Worm (Caenorhabditis elegans): Measurements from ENCODE around the gene F55A11.6.

The F55A11.6 gene

DNA sequence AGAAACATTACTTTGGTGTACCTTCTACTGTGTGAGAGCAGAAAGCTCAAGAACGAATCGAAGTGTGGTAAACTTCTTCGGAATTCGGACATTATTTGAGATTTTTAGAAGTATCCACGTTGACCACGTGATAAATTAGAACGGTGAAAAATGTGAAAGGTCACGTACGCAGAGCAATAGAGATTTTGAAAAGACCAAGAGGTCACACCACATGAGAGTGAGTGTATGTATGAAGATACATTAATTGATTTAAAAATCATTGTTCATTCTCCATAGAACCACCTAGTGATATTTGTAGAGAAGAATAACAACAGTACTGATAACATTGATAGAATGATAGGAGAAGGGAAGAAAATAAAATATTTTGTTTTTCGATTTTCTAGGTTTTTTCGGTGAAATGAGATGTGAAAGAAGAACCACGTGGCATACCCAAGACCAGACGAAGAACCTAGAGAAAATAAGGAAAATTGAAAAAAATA, 45.9 kb downstream of the F55A11.6 start, which contains the start of gene pyc-1:
Gene pyc-1, minus strand, starts transcription at position 69 of the 479 bp plus-strand sequence.
- no peak for TF ChIP-seq aly-1 (tag; optimal IDR thresholded peaks at IDR 0.05)
- no peak for TF ChIP-seq hmbx-1 (tag; optimal IDR thresholded peaks at IDR 0.05)
- no peak for TF ChIP-seq tbx-11 (GFP tag; IDR thresholded peaks at IDR 0.05)
- TF ChIP-seq ama-1 (optimal IDR thresholded peaks at IDR 0.05), result no peak
- TF ChIP-seq F13C5.2 (tag; optimal IDR thresholded peaks at IDR 0.05), result no peak
- no peak for TF ChIP-seq flt-1 (GFP tag; IDR thresholded peaks at IDR 0.05)
- TF ChIP-seq tra-4 (tag; optimal IDR thresholded peaks at IDR 0.05), result no peak
- TF ChIP-seq pes-1 (GFP tag; IDR thresholded peaks at IDR 0.05), result no peak
- no peak for TF ChIP-seq ets-7 (tag; optimal IDR thresholded peaks at IDR 0.05)

ce11 chrV:11823978-11824377, 47.3 kb downstream of the F55A11.6 start:
- TF ChIP-seq tbx-37 (GFP tag; conservative IDR thresholded peaks at IDR 0.05) (no peak), sea-1 (GFP tag; conservative IDR thresholded peaks at IDR 0.05) (no peak), hmbx-1 (tag; optimal IDR thresholded peaks at IDR 0.05) (no peak), hmg-4 (GFP tag; optimal IDR thresholded peaks at IDR 0.05) (no peak), flt-1 (GFP tag; IDR thresholded peaks at IDR 0.05) (no peak), pes-1 (GFP tag; IDR thresholded peaks at IDR 0.05) (no peak), F13C5.2 (tag; optimal IDR thresholded peaks at IDR 0.05) (no peak), tra-4 (tag; optimal IDR thresholded peaks at IDR 0.05) (no peak), ceh-13 (GFP tag; optimal IDR thresholded peaks at IDR 0.05) (no peak), hnd-1 (tag; optimal IDR thresholded peaks at IDR 0.05) (no peak), aly-1 (tag; optimal IDR thresholded peaks at IDR 0.05) (no peak), ceh-36 (tag; optimal IDR thresholded peaks at IDR 0.05) (no peak), tbx-11 (GFP tag; IDR thresholded peaks at IDR 0.05) (no peak), B0310.2 (tag; optimal IDR thresholded peaks at IDR 0.05) (no peak), ets-7 (tag; optimal IDR thresholded peaks at IDR 0.05) (no peak), ama-1 (optimal IDR thresholded peaks at IDR 0.05) (no peak)

DNA sequence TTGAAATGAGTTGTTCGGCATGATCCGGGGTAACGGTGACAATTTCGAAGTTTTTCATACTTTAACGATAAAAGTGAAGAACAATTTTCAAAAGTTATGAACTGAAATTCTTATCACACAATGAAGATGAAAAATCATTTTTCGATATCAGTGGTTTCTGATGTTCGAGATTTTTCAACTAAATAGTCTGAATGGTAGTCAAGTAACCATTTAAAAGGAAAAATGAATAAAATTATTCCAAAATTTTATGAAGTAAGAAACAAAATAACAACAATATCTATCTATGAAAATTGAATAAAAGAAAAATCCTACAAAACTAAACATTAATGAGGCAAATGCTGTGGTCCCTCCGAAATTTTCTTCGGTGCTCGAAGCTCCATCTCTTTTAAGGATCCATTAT, 49.0 kb downstream of the F55A11.6 start, which contains the start of gene D2023.4:
Gene D2023.4, minus strand, starts transcription at position 101 of the 400 bp plus-strand sequence.
- TF ChIP-seq tbx-37 (GFP tag; conservative IDR thresholded peaks at IDR 0.05) (no peak), pes-1 (GFP tag; IDR thresholded peaks at IDR 0.05) (no peak), flt-1 (GFP tag; IDR thresholded peaks at IDR 0.05) (no peak), hmbx-1 (tag; optimal IDR thresholded peaks at IDR 0.05) (no peak), ets-7 (tag; optimal IDR thresholded peaks at IDR 0.05) (no peak), tbx-11 (GFP tag; IDR thresholded peaks at IDR 0.05) (no peak)

- no peak for TF ChIP-seq tra-4 (tag; optimal IDR thresholded peaks at IDR 0.05)
- no peak for TF ChIP-seq F13C5.2 (tag; optimal IDR thresholded peaks at IDR 0.05)
- no peak for TF ChIP-seq tbx-37 (GFP tag; conservative IDR thresholded peaks at IDR 0.05)
- no peak for TF ChIP-seq flt-1 (GFP tag; IDR thresholded peaks at IDR 0.05)
- no peak for TF ChIP-seq aly-1 (tag; optimal IDR thresholded peaks at IDR 0.05)
- TF ChIP-seq tbx-11 (GFP tag; IDR thresholded peaks at IDR 0.05), result no peak
- no peak for TF ChIP-seq scrt-1 (GFP tag; IDR thresholded peaks at IDR 0.05)
- TF ChIP-seq hnd-1 (tag; optimal IDR thresholded peaks at IDR 0.05), result no peak
- no peak for TF ChIP-seq sea-1 (GFP tag; conservative IDR thresholded peaks at IDR 0.05)
- no peak for TF ChIP-seq ceh-36 (tag; optimal IDR thresholded peaks at IDR 0.05)
- no peak for TF ChIP-seq hmg-4 (GFP tag; optimal IDR thresholded peaks at IDR 0.05)
- TF ChIP-seq B0310.2 (tag; optimal IDR thresholded peaks at IDR 0.05), result no peak
- TF ChIP-seq pes-1 (GFP tag; IDR thresholded peaks at IDR 0.05), result no peak
- no peak for TF ChIP-seq ceh-13 (GFP tag; optimal IDR thresholded peaks at IDR 0.05)
- no peak for TF ChIP-seq ets-7 (tag; optimal IDR thresholded peaks at IDR 0.05)
- no peak for TF ChIP-seq hmbx-1 (tag; optimal IDR thresholded peaks at IDR 0.05)
- no peak for TF ChIP-seq ama-1 (optimal IDR thresholded peaks at IDR 0.05)
Measured at ce11 chrV:11826967-11827366, 50.3 kb downstream of the F55A11.6 start, which contains the start of the genes mpst-1 and D2023.6. mpst-1 (minus strand) TSS chrV:11827067. D2023.6 (plus strand) TSS chrV:11827354.

DNA sequence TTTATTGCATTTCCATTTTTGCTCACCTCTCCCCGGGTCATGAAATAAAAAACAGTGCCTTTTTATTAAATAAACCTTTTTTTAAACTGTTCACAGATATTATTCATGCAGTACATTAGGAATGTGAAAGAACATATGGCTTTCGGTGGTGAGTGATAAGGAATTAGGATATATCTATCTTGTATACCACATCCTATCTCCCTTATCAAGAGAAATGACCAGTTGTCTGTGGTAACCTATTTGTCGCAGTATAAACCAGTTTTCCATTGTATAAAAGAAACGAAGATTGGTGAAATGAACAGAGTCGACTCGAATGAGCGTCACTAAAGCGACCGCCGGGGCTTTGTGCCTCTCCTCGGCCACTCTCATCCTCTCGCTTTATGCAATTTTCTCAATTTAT, 52.6 kb downstream of the F55A11.6 start, which contains the start of gene col-158:
Gene col-158, plus strand, starts transcription at position 301 of the 400 bp plus-strand sequence.
- TF ChIP-seq tbx-37 (GFP tag; conservative IDR thresholded peaks at IDR 0.05), result no peak
- no peak for TF ChIP-seq aly-1 (tag; optimal IDR thresholded peaks at IDR 0.05)
- TF ChIP-seq ama-1 (optimal IDR thresholded peaks at IDR 0.05), result no peak
- TF ChIP-seq hmg-4 (GFP tag; optimal IDR thresholded peaks at IDR 0.05), result no peak
- no peak for TF ChIP-seq B0310.2 (tag; optimal IDR thresholded peaks at IDR 0.05)
- TF ChIP-seq pes-1 (GFP tag; IDR thresholded peaks at IDR 0.05), result no peak

Measured in whole organism, early embryonic.